Fruit fly (Drosophila melanogaster) whole organism, wandering third instar larva: ENCODE measurements around the gene CG1847.

Experiments used
- Abd-B ChIP-seq: fragments of >200 bp; optimal IDR thresholded peaks from 2 replicates; lab custom pipeline; 2017; ENCODE audit warnings: missing biosample characterization, missing genetic modification characterization
- CG9705 ChIP-seq: fragments of 200-800 bp; sonication (Bioruptor generic); optimal IDR thresholded peaks from 2 replicates; lab custom pipeline; 2018; ENCODE audit warnings: missing biosample characterization, mild to moderate bottlenecking, missing genetic modification characterization
- Dfd ChIP-seq: fragments of >200 bp; optimal IDR thresholded peaks from 2 replicates; lab custom pipeline; 2017; ENCODE audit warnings: missing biosample characterization, missing genetic modification characterization
- Dif ChIP-seq: fragments of 200-275, 200-300 bp; sonication (Bioruptor generic); optimal IDR thresholded peaks from 2 replicates; lab custom pipeline; 2018; ENCODE audit warnings: missing biosample characterization, missing genetic modification characterization; ENCODE audit not compliant: partially characterized antibody
- HLH106 ChIP-seq: fragments of 200-800 bp; optimal IDR thresholded peaks from 3 replicates; lab custom pipeline; 2019; ENCODE audit warnings: missing biosample characterization, mild to moderate bottlenecking, missing genetic modification characterization, moderate library complexity
- Hnf4 ChIP-seq: fragments of 200-800 bp; sonication (Bioruptor generic); optimal IDR thresholded peaks from 2 replicates; lab custom pipeline; 2016; ENCODE audit warnings: missing biosample characterization, mild to moderate bottlenecking, missing genetic modification characterization
- Hr78 ChIP-seq: fragments of >200 bp; optimal IDR thresholded peaks from 2 replicates; lab custom pipeline; 2017; ENCODE audit warnings: missing biosample characterization, missing genetic modification characterization
- Hr83 ChIP-seq: fragments of 200-300 bp; sonication (Bioruptor generic); optimal IDR thresholded peaks from 2 replicates; lab custom pipeline; 2016; ENCODE audit warnings: missing biosample characterization, mild to moderate bottlenecking, missing genetic modification characterization, moderate library complexity; ENCODE audit not compliant: poor library complexity, severe bottlenecking
- Mio ChIP-seq: sonication (Bioruptor generic); optimal IDR thresholded peaks from 2 replicates; lab custom pipeline; 2016; ENCODE audit warnings: missing biosample characterization, missing genetic modification characterization
- Myc ChIP-seq: fragments of >200 bp; optimal IDR thresholded peaks from 2 replicates; lab custom pipeline; 2017
- N ChIP-seq: fragments of >200 bp; optimal IDR thresholded peaks from 2 replicates; lab custom pipeline; 2018; ENCODE audit warnings: missing biosample characterization, missing external identifiers, missing genetic modification characterization
- Vsx2 ChIP-seq: fragments of 200-300, 225-300 bp; sonication (Bioruptor generic); optimal IDR thresholded peaks from 2 replicates; lab custom pipeline; 2018; ENCODE audit warnings: missing biosample characterization, missing genetic modification characterization; ENCODE audit not compliant: partially characterized antibody
- brk ChIP-seq: fragments of 200-800 bp; sonication (Bioruptor generic); optimal IDR thresholded peaks from 2 replicates; lab custom pipeline; 2016; ENCODE audit warnings: missing biosample characterization, mild to moderate bottlenecking, missing genetic modification characterization
- dl ChIP-seq, 2 experiments: fragments of 175-275, 200-275 bp in 1 of 2; fragments of 200-275 bp in 1 of 2; sonication (Bioruptor generic); optimal IDR thresholded peaks; lab custom pipeline; 2018; ENCODE audit warnings: mild to moderate bottlenecking in 2 of 2, missing biosample characterization in 2 of 2, missing genetic modification characterization in 2 of 2, moderate library complexity in 2 of 2; ENCODE audit not compliant: partially characterized antibody in 2 of 2, insufficient read depth in 1 of 2
- ey ChIP-seq: fragments of 200-800 bp; sonication (Bioruptor generic); optimal IDR thresholded peaks from 2 replicates; lab custom pipeline; 2016; ENCODE audit warnings: missing biosample characterization, missing genetic modification characterization
- foxo ChIP-seq, 2 experiments: fragments of 200-800 bp; sonication (Bioruptor generic); optimal IDR thresholded peaks; 2 replicates in 1 of 2; 3 replicates in 1 of 2; lab custom pipeline; 2016 to 2017; ENCODE audit warnings: missing biosample characterization in 2 of 2, missing genetic modification characterization in 2 of 2
- fru ChIP-seq: fragments of 200-800 bp; sonication (Bioruptor generic); optimal IDR thresholded peaks from 3 replicates; lab custom pipeline; 2016; ENCODE audit warnings: missing biosample characterization, mild to moderate bottlenecking, missing genetic modification characterization
- h ChIP-seq: fragments of 200-800 bp; sonication (Bioruptor generic); optimal IDR thresholded peaks from 3 replicates; lab custom pipeline; 2016; ENCODE audit warnings: missing biosample characterization, mild to moderate bottlenecking, missing genetic modification characterization
- psq ChIP-seq: fragments of 200-800 bp; sonication (Bioruptor generic); optimal IDR thresholded peaks from 3 replicates; lab custom pipeline; 2017; ENCODE audit warnings: missing biosample characterization, mild to moderate bottlenecking, missing genetic modification characterization, moderate library complexity
- rgr ChIP-seq: fragments of 200-800 bp; sonication (Bioruptor generic); optimal IDR thresholded peaks from 3 replicates; lab custom pipeline; 2016; ENCODE audit warnings: missing biosample characterization, mild to moderate bottlenecking, missing genetic modification characterization
- sage ChIP-seq: fragments of 200-800 bp; sonication (Bioruptor generic); optimal IDR thresholded peaks from 2 replicates; lab custom pipeline; 2016; ENCODE audit warnings: missing biosample characterization, mild to moderate bottlenecking, missing genetic modification characterization
- sv ChIP-seq: fragments of 200-800 bp; sonication (Bioruptor generic); optimal IDR thresholded peaks from 3 replicates; lab custom pipeline; 2016; ENCODE audit warnings: missing biosample characterization, missing genetic modification characterization
- tai ChIP-seq: sonication (Bioruptor generic); optimal IDR thresholded peaks from 2 replicates; lab custom pipeline; 2016; ENCODE audit warnings: missing biosample characterization, missing genetic modification characterization
- usp ChIP-seq: fragments of >200 bp; optimal IDR thresholded peaks from 2 replicates; lab custom pipeline; 2017; ENCODE audit warnings: missing biosample characterization, missing genetic modification characterization
- woc ChIP-seq: sonication (Bioruptor generic); optimal IDR thresholded peaks from 2 replicates; lab custom pipeline; 2016; ENCODE audit warnings: missing biosample characterization, mild to moderate bottlenecking, missing genetic modification characterization

The CG1847 gene

dm6 chrX:11886976-11887375 lies 18.0 kb downstream of the CG1847 start, which contains the start of the genes CG10353 and SelG (continued):
- TF ChIP-seq N: no peak
- no peak for TF ChIP-seq Hr78 (GFP tag; lab: Kevin White, UChicago)
- peak; percentile 86 for TF ChIP-seq Hnf4 (GFP tag; lab: Kevin White, UChicago)
- TF ChIP-seq Abd-B: no peak
- TF ChIP-seq psq (GFP tag; lab: Kevin White, UChicago): no peak
- TF ChIP-seq Mio (GFP tag; lab: Kevin White, UChicago): no peak
- TF ChIP-seq Myc (lab: Kevin White, UChicago): peak; percentile 53
- no peak for TF ChIP-seq Dif (GFP tag; lab: Kevin White, UChicago)
- TF ChIP-seq tai (GFP tag; lab: Kevin White, UChicago): no peak
- TF ChIP-seq HLH106 (tag; lab: Kevin White, UChicago): peak; percentile 4
- no peak for TF ChIP-seq dl (GFP tag; optimal IDR thresholded peaks at IDR 0.05; lab: Kevin White, UChicago; ENCODE audit: insufficient read depth in 1 of 2, partially characterized antibody in 2 of 2)
- no peak for TF ChIP-seq usp (GFP tag; lab: Kevin White, UChicago)
- TF ChIP-seq, all 38 proteins: peak for 16

DNA sequence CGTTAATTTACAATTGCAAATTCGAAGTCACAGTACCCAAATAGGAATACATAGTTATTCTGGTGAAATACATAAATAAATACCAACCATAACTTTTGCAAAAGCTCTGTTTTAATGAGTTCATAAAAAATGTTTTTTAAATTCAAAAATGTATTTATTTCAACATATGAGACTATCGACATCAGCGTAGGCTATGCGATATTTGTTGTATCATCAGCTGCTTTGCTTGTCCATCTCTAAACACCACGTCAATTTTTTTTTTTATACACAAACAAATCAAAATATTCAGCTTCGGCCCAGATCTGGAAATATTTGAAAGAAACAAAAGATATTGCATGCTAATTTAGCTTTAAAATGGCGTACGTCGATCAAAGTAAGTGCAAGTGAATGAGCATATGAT lies 19.2 kb downstream of the CG1847 start, which contains the start of gene CG1840:
TSS of gene CG1840 (plus strand) at position 211 of the 400 bp plus-strand sequence.
- TF ChIP-seq N: no peak
- no peak for TF ChIP-seq Hr78 (GFP tag; lab: Kevin White, UChicago)
- peak; percentile 26 for TF ChIP-seq h
- TF ChIP-seq CG9705 (GFP tag; lab: Kevin White, UChicago): no peak
- TF ChIP-seq woc (GFP tag; lab: Kevin White, UChicago): peak; percentile 62
- peak; percentile 10 for TF ChIP-seq Hr83 (GFP tag; lab: Kevin White, UChicago)
- peak; percentile 24 for TF ChIP-seq rgr
- TF ChIP-seq, all 38 proteins: peak for 4

DNA sequence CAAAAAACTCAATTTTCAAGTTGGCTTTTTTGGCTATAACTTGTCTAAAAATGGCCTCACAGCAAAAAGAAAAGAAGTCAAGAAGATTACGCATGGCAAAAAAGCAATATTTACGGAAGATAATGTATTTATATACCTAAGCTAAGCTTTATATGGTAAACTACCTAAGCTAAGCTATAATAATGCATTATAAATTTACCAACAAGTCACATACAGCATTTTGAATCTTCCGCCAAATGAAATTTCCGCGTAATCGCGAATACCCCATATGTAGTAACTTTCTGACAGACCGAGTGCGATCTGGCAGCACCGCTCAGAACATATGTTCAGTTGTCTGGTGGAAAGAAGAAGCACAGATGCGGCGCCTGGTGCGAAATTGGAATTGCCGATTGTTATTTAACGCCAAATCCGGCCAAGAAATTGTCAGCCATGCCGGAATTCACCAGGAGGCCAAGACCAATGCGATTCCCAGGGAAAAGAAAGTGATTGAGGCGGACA lies 22.8 kb downstream of the CG1847 start, which contains the start of gene sicily:
TSS of gene sicily (plus strand) at position 51 of the 498 bp plus-strand sequence.
- TF ChIP-seq sage (GFP tag; lab: Kevin White, UChicago): no peak
- TF ChIP-seq brk (GFP tag; lab: Kevin White, UChicago): no peak
- TF ChIP-seq foxo (GFP tag; optimal IDR thresholded peaks at IDR 0.05; lab: Kevin White, UChicago): no peak
- no peak for TF ChIP-seq usp (GFP tag; lab: Kevin White, UChicago)
- no peak for TF ChIP-seq ey (GFP tag; lab: Kevin White, UChicago)
- TF ChIP-seq woc (GFP tag; lab: Kevin White, UChicago): no peak
- no peak for TF ChIP-seq dl (GFP tag; optimal IDR thresholded peaks at IDR 0.05; lab: Kevin White, UChicago; ENCODE audit: insufficient read depth in 1 of 2, partially characterized antibody in 2 of 2)

dm6 chrX:11893643-11894042 lies 24.7 kb downstream of the CG1847 start, which contains the start of gene wisp:
wisp (plus strand) TSS chrX:11893943.
- no peak for TF ChIP-seq sage (GFP tag; lab: Kevin White, UChicago)
- TF ChIP-seq, all 38 proteins: peak for 0

dm6 chrX:11894198-11894597 lies 25.2 kb downstream of the CG1847 start:
- TF ChIP-seq foxo (GFP tag; optimal IDR thresholded peaks at IDR 0.05; lab: Kevin White, UChicago) (no peak), brk (GFP tag; lab: Kevin White, UChicago) (no peak)

- TF ChIP-seq foxo (GFP tag; optimal IDR thresholded peaks at IDR 0.05; lab: Kevin White, UChicago): no peak
- peak; percentile 77 for TF ChIP-seq Dfd
These were observed 26.2 kb downstream of the CG1847 start for dm6 chrX:11895141-11895540.

DNA sequence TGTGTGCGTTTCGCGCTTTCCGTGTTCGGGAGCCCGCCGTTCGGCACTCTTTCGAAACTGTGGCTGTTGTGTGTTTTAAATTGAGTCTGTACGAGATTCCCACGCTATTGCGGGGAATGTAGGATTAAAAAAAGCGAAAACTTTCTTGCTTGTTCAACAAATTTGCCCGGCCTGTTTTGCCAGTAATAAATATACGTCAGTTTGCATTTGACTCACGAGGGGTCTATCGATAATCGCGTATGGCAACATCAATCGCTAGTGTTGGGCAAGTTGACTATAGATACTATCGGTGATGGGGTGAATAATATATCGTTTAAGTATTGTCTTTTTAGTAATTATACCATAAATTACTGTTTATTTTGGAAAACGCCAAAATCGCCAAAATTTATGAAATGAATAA lies 36.2 kb downstream of the CG1847 start, which contains the start of gene Upf1:
TSS of gene Upf1 (minus strand) at position 228 of the 400 bp plus-strand sequence.
- TF ChIP-seq ey (GFP tag; lab: Kevin White, UChicago): peak; percentile 6
- no peak for TF ChIP-seq sv
- TF ChIP-seq fru (GFP tag; lab: Kevin White, UChicago): peak; percentile 83

dm6 chrX:11906818-11907281 lies 37.9 kb downstream of the CG1847 start, which contains the start of gene CG43156:
CG43156 (minus strand) TSS chrX:11906868.
- TF ChIP-seq Dfd: no peak
- no peak for TF ChIP-seq Vsx2 (GFP tag; lab: Kevin White, UChicago)
- TF ChIP-seq woc (GFP tag; lab: Kevin White, UChicago): no peak
- no peak for TF ChIP-seq Abd-B
- TF ChIP-seq, all 38 proteins: peak for 0
